Fruit fly (Drosophila melanogaster) whole organism, embryonic: Measurements from ENCODE around the gene Rbcn-3B.

Experiments
- Atf3 ChIP-seq: fragments of 200-800 bp; sonication (Bioruptor generic); optimal IDR thresholded peaks from 3 replicates; lab custom pipeline; 2016; ENCODE audit warnings: missing biosample characterization, missing genetic modification characterization
- CG10462 ChIP-seq: fragments of 200-800 bp; sonication (Bioruptor generic); optimal IDR thresholded peaks from 2 replicates; lab custom pipeline; 2016; ENCODE audit warnings: missing biosample characterization, missing genetic modification characterization
- CG11085 ChIP-seq: fragments of 200-800 bp; sonication (Bioruptor generic); IDR thresholded peaks from 2 replicates; pipeline ENCODE4 v1.3.6; 2022; ENCODE audit warnings: missing biosample characterization, missing genetic modification characterization
- CG11723 ChIP-seq: fragments of 200-800 bp; sonication (Bioruptor generic); optimal IDR thresholded peaks from 2 replicates; lab custom pipeline; 2017; ENCODE audit warnings: missing biosample characterization, mild to moderate bottlenecking, missing genetic modification characterization
- CG12155 ChIP-seq: fragments of 200-800 bp; sonication (Bioruptor generic); optimal IDR thresholded peaks from 3 replicates; lab custom pipeline; 2016; ENCODE audit warnings: missing biosample characterization, missing genetic modification characterization
- CG13624 ChIP-seq: fragments of 200-800 bp; sonication (Bioruptor generic); optimal IDR thresholded peaks from 2 replicates; lab custom pipeline; 2016; ENCODE audit warnings: missing biosample characterization, missing genetic modification characterization
- CG13775 ChIP-seq: fragments of 200-800 bp; sonication (Bioruptor generic); optimal IDR thresholded peaks from 3 replicates; lab custom pipeline; 2017; ENCODE audit warnings: missing biosample characterization, mild to moderate bottlenecking, missing genetic modification characterization
- CG1602 ChIP-seq: fragments of 200-800 bp; sonication (Bioruptor generic); optimal IDR thresholded peaks from 3 replicates; lab custom pipeline; 2016; ENCODE audit warnings: missing biosample characterization, missing genetic modification characterization
- CG17359 ChIP-seq: fragments of 200-800 bp; sonication (Bioruptor generic); optimal IDR thresholded peaks from 3 replicates; lab custom pipeline; 2018; ENCODE audit warnings: missing biosample characterization, mild to moderate bottlenecking, missing genetic modification characterization, moderate library complexity
- CG17361 ChIP-seq: fragments of 200-800 bp; sonication (Bioruptor generic); IDR thresholded peaks from 3 replicates; pipeline ENCODE4 v1.3.6; 2022; ENCODE audit warnings: missing biosample characterization, missing genetic modification characterization
- CG17612 ChIP-seq: fragments of 200-800 bp; sonication (Bioruptor generic); IDR thresholded peaks from 2 replicates; pipeline ENCODE4 v1.3.6; 2022; ENCODE audit warnings: missing biosample characterization, missing genetic modification characterization
- CG17802 ChIP-seq: fragments of 200-800 bp; sonication (Bioruptor generic); optimal IDR thresholded peaks from 2 replicates; lab custom pipeline; 2018; ENCODE audit warnings: missing biosample characterization, mild to moderate bottlenecking, missing genetic modification characterization, moderate library complexity
- CG17912 ChIP-seq: fragments of 200-800 bp; sonication (Bioruptor generic); optimal IDR thresholded peaks from 2 replicates; lab custom pipeline; 2018; ENCODE audit warnings: missing biosample characterization, mild to moderate bottlenecking, missing genetic modification characterization
- CG2129 ChIP-seq: fragments of 200-800 bp; sonication (Bioruptor generic); IDR thresholded peaks from 2 replicates; pipeline ENCODE4 v1.3.6; 2022; ENCODE audit warnings: missing biosample characterization, missing genetic modification characterization; ENCODE audit not compliant: partially characterized antibody
- CG2202 ChIP-seq: fragments of 200-800 bp; sonication (Bioruptor generic); optimal IDR thresholded peaks from 2 replicates; lab custom pipeline; 2018; ENCODE audit warnings: missing biosample characterization, mild to moderate bottlenecking, missing genetic modification characterization
- CG3065 ChIP-seq: fragments of 200-800 bp; sonication (Bioruptor generic); optimal IDR thresholded peaks from 2 replicates; lab custom pipeline; 2016; ENCODE audit warnings: missing biosample characterization, missing genetic modification characterization
- CG31224 ChIP-seq: fragments of 200-800 bp; sonication (Bioruptor generic); IDR thresholded peaks from 2 replicates; pipeline ENCODE4 v1.3.6; 2022; ENCODE audit warnings: missing biosample characterization, missing genetic modification characterization
- CG3163 ChIP-seq: fragments of 200-800 bp; sonication (Bioruptor generic); optimal IDR thresholded peaks from 3 replicates; lab custom pipeline; 2016; ENCODE audit warnings: missing biosample characterization, missing genetic modification characterization
- CG32772 ChIP-seq: fragments of 200-800 bp; sonication (Bioruptor generic); IDR thresholded peaks from 2 replicates; pipeline ENCODE4 v1.3.6; 2022; ENCODE audit warnings: missing biosample characterization, missing genetic modification characterization
- CG3407 ChIP-seq: fragments of 200-800 bp; sonication (Bioruptor generic); optimal IDR thresholded peaks from 2 replicates; lab custom pipeline; 2018; ENCODE audit warnings: missing biosample characterization, mild to moderate bottlenecking, missing genetic modification characterization
- CG4617 ChIP-seq: fragments of 200-800 bp; sonication (Bioruptor generic); optimal IDR thresholded peaks from 3 replicates; lab custom pipeline; 2016; ENCODE audit warnings: missing biosample characterization, missing genetic modification characterization, borderline replicate concordance
- CG5180 ChIP-seq: fragments of 200-800 bp; sonication (Bioruptor generic); optimal IDR thresholded peaks from 3 replicates; lab custom pipeline; 2017; ENCODE audit warnings: missing biosample characterization, missing genetic modification characterization, mild to moderate bottlenecking, moderate library complexity, missing genetic modification reagents
- CG6854 ChIP-seq: fragments of 200-800 bp; sonication (Bioruptor generic); optimal IDR thresholded peaks from 3 replicates; lab custom pipeline; 2017; ENCODE audit warnings: missing biosample characterization, mild to moderate bottlenecking, missing genetic modification characterization
- CG7556 ChIP-seq: fragments of 200-800 bp; sonication (Bioruptor generic); optimal IDR thresholded peaks from 2 replicates; lab custom pipeline; 2017; ENCODE audit warnings: missing biosample characterization, mild to moderate bottlenecking, missing genetic modification characterization
- CG7928 ChIP-seq: fragments of 200-800 bp; sonication (Bioruptor generic); optimal IDR thresholded peaks from 2 replicates; lab custom pipeline; 2017; ENCODE audit warnings: missing biosample characterization, mild to moderate bottlenecking, missing genetic modification characterization
- CG9797 ChIP-seq: fragments of 200-800 bp; sonication (Bioruptor generic); optimal IDR thresholded peaks from 3 replicates; lab custom pipeline; 2018; ENCODE audit warnings: missing biosample characterization, mild to moderate bottlenecking, missing genetic modification characterization
- Camta ChIP-seq: fragments of 200-800 bp; sonication (Bioruptor generic); optimal IDR thresholded peaks from 2 replicates; lab custom pipeline; 2016; ENCODE audit warnings: missing biosample characterization, missing genetic modification characterization
- Chrac-16 ChIP-seq: fragments of 200-800 bp; sonication (Bioruptor generic); optimal IDR thresholded peaks from 3 replicates; lab custom pipeline; 2016; ENCODE audit warnings: missing biosample characterization, missing genetic modification characterization
- CkIIα-i1 ChIP-seq: fragments of 200-800 bp; sonication (Bioruptor generic); IDR thresholded peaks from 2 replicates; pipeline ENCODE4 v1.3.6; 2022; ENCODE audit warnings: missing biosample characterization, missing genetic modification characterization
- Dref ChIP-seq: fragments of 200-800 bp; sonication (Bioruptor generic); IDR thresholded peaks from 2 replicates; pipeline ENCODE4 v1.3.6; 2022; ENCODE audit warnings: missing biosample characterization, missing genetic modification characterization
- Gsc ChIP-seq: fragments of 200-800 bp; sonication (Bioruptor generic); IDR thresholded peaks from 2 replicates; pipeline ENCODE4 v1.3.6; 2022; ENCODE audit warnings: missing biosample characterization, missing genetic modification characterization
- Gug ChIP-seq: fragments of 200-800 bp; sonication (Bioruptor generic); IDR thresholded peaks from 4 replicates; pipeline ENCODE4 v1.3.6; 2022; ENCODE audit warnings: missing biosample characterization, missing genetic modification characterization
- H15 ChIP-seq: fragments of 200-800 bp; sonication (Bioruptor generic); IDR thresholded peaks from 3 replicates; pipeline ENCODE4 v1.3.6; 2022; ENCODE audit warnings: missing biosample characterization, missing genetic modification characterization
- HLH54F ChIP-seq: fragments of 200-800 bp; sonication (Bioruptor generic); optimal IDR thresholded peaks from 3 replicates; lab custom pipeline; 2016; ENCODE audit warnings: missing biosample characterization, missing genetic modification characterization
- Hand ChIP-seq: fragments of 200-800 bp; sonication (Bioruptor generic); optimal IDR thresholded peaks from 2 replicates; lab custom pipeline; 2017; ENCODE audit warnings: mild to moderate bottlenecking, missing biosample characterization, missing genetic modification reagents, missing genetic modification characterization
- Hr78 ChIP-seq, 2 experiments: fragments of 200-800 bp in 1 of 2; fragments of >200 bp in 1 of 2; sonication (Bioruptor generic) in 1 of 2; optimal IDR thresholded peaks; 2 replicates each; lab custom pipeline; 2017 to 2019; ENCODE audit warnings: missing biosample characterization in 2 of 2, missing genetic modification characterization in 2 of 2, mild to moderate bottlenecking in 1 of 2, moderate library complexity in 1 of 2
- Mes4 ChIP-seq: fragments of 200-800 bp; sonication (Bioruptor generic); optimal IDR thresholded peaks from 2 replicates; lab custom pipeline; 2016; ENCODE audit warnings: missing biosample characterization, missing genetic modification characterization
- Myb ChIP-seq: fragments of 200-800 bp; sonication (Bioruptor generic); optimal IDR thresholded peaks from 2 replicates; lab custom pipeline; 2016; ENCODE audit warnings: missing biosample characterization, missing genetic modification characterization
- Sry-δ ChIP-seq: fragments of 200-800 bp; sonication (Bioruptor generic); optimal IDR thresholded peaks from 2 replicates; lab custom pipeline; 2016; ENCODE audit warnings: missing biosample characterization, missing genetic modification characterization
- Ssrp ChIP-seq: fragments of 200-800 bp; sonication (Bioruptor generic); optimal IDR thresholded peaks from 2 replicates; lab custom pipeline; 2018; ENCODE audit warnings: missing biosample characterization, mild to moderate bottlenecking, missing genetic modification characterization, moderate library complexity
- Xrp1 ChIP-seq: fragments of 200-800 bp; sonication (Bioruptor generic); IDR thresholded peaks from 2 replicates; pipeline ENCODE4 v1.3.6; 2022; ENCODE audit warnings: missing biosample characterization, missing genetic modification characterization
- al ChIP-seq: fragments of 200-800 bp; sonication (Bioruptor generic); IDR thresholded peaks from 2 replicates; pipeline ENCODE4 v1.3.6; 2022; ENCODE audit warnings: missing biosample characterization, missing genetic modification characterization
- ash1 ChIP-seq: fragments of 200-800 bp; sonication (Bioruptor generic); optimal IDR thresholded peaks from 2 replicates; lab custom pipeline; 2018; ENCODE audit warnings: missing biosample characterization, mild to moderate bottlenecking, missing genetic modification characterization
- bab2 ChIP-seq: fragments of 200-800 bp; sonication (Bioruptor generic); optimal IDR thresholded peaks from 2 replicates; lab custom pipeline; 2016; ENCODE audit warnings: missing biosample characterization, missing genetic modification characterization
- ewg ChIP-seq: fragments of 200-800 bp; sonication (Bioruptor generic); optimal IDR thresholded peaks from 3 replicates; lab custom pipeline; 2017; ENCODE audit warnings: mild to moderate bottlenecking, missing biosample characterization, missing genetic modification reagents, missing genetic modification characterization
- gcm2 ChIP-seq: fragments of 200-800 bp; sonication (Bioruptor generic); optimal IDR thresholded peaks from 2 replicates; lab custom pipeline; 2016; ENCODE audit warnings: missing biosample characterization, missing genetic modification characterization
- peb ChIP-seq: fragments of 200-800 bp; sonication (Bioruptor generic); IDR thresholded peaks from 2 replicates; pipeline ENCODE4 v1.3.6; 2022; ENCODE audit warnings: missing biosample characterization, missing genetic modification characterization
- repo ChIP-seq: fragments of 200-800 bp; sonication (Bioruptor generic); optimal IDR thresholded peaks from 2 replicates; lab custom pipeline; 2016; ENCODE audit warnings: missing biosample characterization, missing genetic modification characterization
- schlank ChIP-seq: fragments of 200-800 bp; sonication (Bioruptor generic); optimal IDR thresholded peaks from 2 replicates; lab custom pipeline; 2018; ENCODE audit warnings: missing biosample characterization, mild to moderate bottlenecking, missing genetic modification characterization
- slou ChIP-seq: fragments of 200-800 bp; sonication (Bioruptor generic); optimal IDR thresholded peaks from 3 replicates; lab custom pipeline; 2016; ENCODE audit warnings: missing biosample characterization, missing genetic modification characterization
- sr ChIP-seq: fragments of 200-800 bp; sonication (Bioruptor generic); IDR thresholded peaks from 3 replicates; pipeline ENCODE4 v1.3.6; 2022; ENCODE audit warnings: missing biosample characterization, missing genetic modification characterization

Gene Rbcn-3B

dm6 chrX:1952898-1953297, 44.2 kb downstream of the Rbcn-3B start (continued):
- peak in 1 of 2 experiments; percentile 85 for TF ChIP-seq Hr78 (GFP tag; optimal IDR thresholded peaks at IDR 0.05; lab: Kevin White, UChicago)
- TF ChIP-seq ewg (GFP tag; lab: Kevin White, UChicago): peak; percentile 55
- TF ChIP-seq CG17361: peak; percentile 55; the same call in 1 of the 3 replicates
- TF ChIP-seq Gsc (GFP tag; lab: Robert Waterston, UW): peak; percentile 63
- peak; percentile 66 for TF ChIP-seq Sry-δ (GFP tag; lab: Kevin White, UChicago)
- peak; percentile 81 for TF ChIP-seq Chrac-16 (GFP tag; lab: Kevin White, UChicago)
- no peak for TF ChIP-seq CG2129
- TF ChIP-seq sr (GFP tag; lab: Robert Waterston, UW): peak; percentile 51; the same call in 2 of the 3 replicates
- TF ChIP-seq CG11723 (GFP tag; lab: Kevin White, UChicago): no peak
- peak; percentile 65 for TF ChIP-seq CG13624 (GFP tag; lab: Kevin White, UChicago)
- peak; percentile 28; the same call in 1 of the 2 replicates for TF ChIP-seq Xrp1 (GFP tag; lab: Robert Waterston, UW)
- no peak for TF ChIP-seq CG3407 (GFP tag; lab: Kevin White, UChicago)
- no peak for TF ChIP-seq CkIIα-i1 (GFP tag; lab: Robert Waterston, UW)
- no peak for TF ChIP-seq Ssrp (tag; lab: Kevin White, UChicago)
- TF ChIP-seq CG1602 (GFP tag; lab: Kevin White, UChicago): peak; percentile 50
- peak; percentile 36 for TF ChIP-seq CG17802 (tag; lab: Kevin White, UChicago)
- TF ChIP-seq CG4617: peak; percentile 27
- TF ChIP-seq Hand (GFP tag; lab: Kevin White, UChicago): no peak
- TF ChIP-seq H15 (GFP tag; lab: Robert Waterston, UW): peak; percentile 68; the same call in 2 of the 3 replicates
- peak; percentile 56 for TF ChIP-seq CG17912 (GFP tag; lab: Kevin White, UChicago)
- peak; percentile 9 for TF ChIP-seq CG7928 (GFP tag; lab: Kevin White, UChicago)
- 0 out of 2 replicates have a peak, but pooled peaks have one; percentile 20 for TF ChIP-seq al
- peak; percentile 64 for TF ChIP-seq Camta
- peak; percentile 39 for TF ChIP-seq Atf3 (GFP tag; lab: Kevin White, UChicago)
- no peak for TF ChIP-seq CG6854 (GFP tag; lab: Kevin White, UChicago)
- peak; percentile 54 for TF ChIP-seq CG17359 (tag; lab: Kevin White, UChicago)
- TF ChIP-seq slou (GFP tag; lab: Kevin White, UChicago): peak; percentile 49
- TF ChIP-seq CG10462 (GFP tag; lab: Kevin White, UChicago): no peak
- no peak for TF ChIP-seq gcm2 (GFP tag; lab: Kevin White, UChicago)
- TF ChIP-seq CG13775 (GFP tag; lab: Kevin White, UChicago): peak; percentile 6
- TF ChIP-seq CG3065 (GFP tag; lab: Kevin White, UChicago): peak; percentile 15
- peak; percentile 68 for TF ChIP-seq HLH54F (GFP tag; lab: Kevin White, UChicago)
- peak; percentile 17 for TF ChIP-seq CG12155 (GFP tag; lab: Kevin White, UChicago)
- peak; percentile 75 for TF ChIP-seq bab2 (GFP tag; lab: Kevin White, UChicago)
- peak; percentile 43 for TF ChIP-seq repo (GFP tag; lab: Kevin White, UChicago)
- TF ChIP-seq CG5180 (GFP tag; lab: Kevin White, UChicago): no peak
- peak; percentile 78 for TF ChIP-seq CG11085 (GFP tag; lab: Robert Waterston, UW)
- TF ChIP-seq CG17612: no peak; the same call in 1 of the 2 replicates
- TF ChIP-seq Dref (GFP tag; lab: Robert Waterston, UW): peak; percentile 51
- no peak for TF ChIP-seq CG2202 (tag; lab: Kevin White, UChicago)
- TF ChIP-seq CG31224 (GFP tag; lab: Robert Waterston, UW): no peak
- peak; percentile 73 for TF ChIP-seq Myb (GFP tag; lab: Kevin White, UChicago)
- peak; percentile 6 for TF ChIP-seq CG9797 (GFP tag; lab: Kevin White, UChicago)
- peak; percentile 79 for TF ChIP-seq CG32772
- peak; percentile 77 for TF ChIP-seq CG3163 (GFP tag; lab: Kevin White, UChicago)
- peak; percentile 32 for TF ChIP-seq Mes4 (GFP tag; lab: Kevin White, UChicago)
- no peak for TF ChIP-seq schlank (tag; lab: Kevin White, UChicago)
- TF ChIP-seq ash1: peak; percentile 43
- TF ChIP-seq Gug (GFP tag; lab: Robert Waterston, UW): peak; percentile 92
- TF ChIP-seq CG7556 (GFP tag; lab: Kevin White, UChicago): peak; percentile 2
- 0 out of 2 replicates have a peak, but pooled peaks have one; percentile 23 for TF ChIP-seq peb
